Worm (Caenorhabditis elegans) whole organism, L3 larva: ENCODE measurements around the gene srlf-15.

Experiments
- ZK546.5 ChIP-seq: sonication (generic microtip); optimal IDR thresholded peaks from 2 replicates; lab custom pipeline; 2017; ENCODE audit warnings: missing biosample characterization, missing genetic modification characterization
- aly-2 ChIP-seq: fragments of 150-350 bp; optimal IDR thresholded peaks from 2 replicates; lab custom pipeline; 2014; ENCODE audit warnings: missing biosample characterization, missing genetic modification characterization
- ama-1 ChIP-seq: fragments of 150-350 bp; optimal IDR thresholded peaks from 2 replicates; lab custom pipeline; 2018
- ceh-16 ChIP-seq: sonication (generic microtip); optimal IDR thresholded peaks from 2 replicates; lab custom pipeline; 2017; ENCODE audit warnings: missing biosample characterization, missing genetic modification characterization
- ceh-28 ChIP-seq: fragments of 150-350 bp; optimal IDR thresholded peaks from 2 replicates; lab custom pipeline; 2014; ENCODE audit warnings: missing biosample characterization, missing genetic modification reagents, missing genetic modification characterization
- ceh-82 ChIP-seq: fragments of 150-350 bp; optimal IDR thresholded peaks from 2 replicates; lab custom pipeline; 2014; ENCODE audit warnings: missing biosample characterization, missing genetic modification characterization
- daf-12 ChIP-seq: fragments of 150-350 bp; optimal IDR thresholded peaks from 2 replicates; lab custom pipeline; 2014; ENCODE audit warnings: missing biosample characterization, missing genetic modification reagents, missing genetic modification characterization
- egl-27 ChIP-seq: sonication (generic microtip); optimal IDR thresholded peaks from 4 replicates; lab custom pipeline; 2017; ENCODE audit warnings: missing biosample characterization, missing genetic modification reagents, missing genetic modification characterization
- egl-5 ChIP-seq: fragments of 150-350 bp; optimal IDR thresholded peaks from 2 replicates; lab custom pipeline; 2017; ENCODE audit warnings: missing biosample characterization, missing genetic modification reagents, missing genetic modification characterization, inconsistent platforms
- elt-1 ChIP-seq: fragments of 150-350 bp; optimal IDR thresholded peaks from 2 replicates; lab custom pipeline; 2014; ENCODE audit warnings: missing biosample characterization, missing genetic modification characterization
- elt-3 ChIP-seq, 3 experiments: fragments of 150-350 bp in 1 of 3; sonication (generic microtip) in 2 of 3; optimal IDR thresholded peaks; 2 replicates in 2 of 3; 4 replicates in 1 of 3; lab custom pipeline; 2014 to 2017; ENCODE audit warnings: missing biosample characterization in 3 of 3, missing genetic modification characterization in 3 of 3
- fkh-10 ChIP-seq: sonication (generic microtip); optimal IDR thresholded peaks from 2 replicates; lab custom pipeline; 2017; ENCODE audit warnings: missing biosample characterization, missing genetic modification reagents, missing genetic modification characterization
- fkh-2 ChIP-seq: fragments of 150-350 bp; optimal IDR thresholded peaks from 2 replicates; lab custom pipeline; 2014; ENCODE audit warnings: missing biosample characterization, missing genetic modification reagents, missing genetic modification characterization
- hmg-11 ChIP-seq: sonication (generic microtip); optimal IDR thresholded peaks from 2 replicates; lab custom pipeline; 2016; ENCODE audit warnings: missing genetic modification characterization, missing compliant biosample characterization
- lin-15B ChIP-seq: fragments of 150-350 bp; optimal IDR thresholded peaks from 2 replicates; lab custom pipeline; 2014; ENCODE audit warnings: missing biosample characterization, missing genetic modification characterization
- lin-39 ChIP-seq: fragments of 150-350 bp; optimal IDR thresholded peaks from 2 replicates; lab custom pipeline; 2018; ENCODE audit warnings: missing biosample characterization, missing genetic modification reagents, missing genetic modification characterization
- lsy-12 ChIP-seq: sonication (generic microtip); optimal IDR thresholded peaks from 2 replicates; lab custom pipeline; 2016; ENCODE audit warnings: mild to moderate bottlenecking, missing genetic modification characterization, missing compliant biosample characterization
- mdl-1 ChIP-seq: fragments of 150-350 bp; optimal IDR thresholded peaks from 2 replicates; lab custom pipeline; 2014; ENCODE audit warnings: missing biosample characterization, missing genetic modification characterization
- nfya-1 ChIP-seq: sonication (generic microtip); optimal IDR thresholded peaks from 2 replicates; lab custom pipeline; 2017; ENCODE audit warnings: missing genetic modification characterization, mild to moderate bottlenecking, missing compliant biosample characterization, antibody characterized with exemption, moderate library complexity; ENCODE audit not compliant: insufficient read depth
- nhr-12 ChIP-seq: fragments of 150-350 bp; optimal IDR thresholded peaks from 2 replicates; lab custom pipeline; 2014; ENCODE audit warnings: missing biosample characterization, missing genetic modification characterization
- nhr-23 ChIP-seq: fragments of 150-350 bp; optimal IDR thresholded peaks from 2 replicates; lab custom pipeline; 2014; ENCODE audit warnings: missing biosample characterization, missing genetic modification reagents, missing genetic modification characterization
- nhr-43 ChIP-seq: sonication (generic microtip); optimal IDR thresholded peaks from 2 replicates; lab custom pipeline; 2016; ENCODE audit warnings: mild to moderate bottlenecking, missing genetic modification characterization, missing compliant biosample characterization; ENCODE audit not compliant: poor library complexity, severe bottlenecking
- nhr-67 ChIP-seq: fragments of 150-350 bp; optimal IDR thresholded peaks from 2 replicates; lab custom pipeline; 2014; ENCODE audit warnings: missing biosample characterization, missing genetic modification characterization
- nhr-77 ChIP-seq: fragments of 150-350 bp; optimal IDR thresholded peaks from 2 replicates; lab custom pipeline; 2014; ENCODE audit warnings: missing biosample characterization, missing genetic modification characterization
- pha-4 ChIP-seq: fragments of 150-350 bp; optimal IDR thresholded peaks from 2 replicates; lab custom pipeline; 2014; ENCODE audit warnings: missing biosample characterization, missing genetic modification reagents, missing genetic modification characterization
- sea-2 ChIP-seq: fragments of 150-350 bp; sonication (generic microtip); optimal IDR thresholded peaks from 4 replicates; lab custom pipeline; 2014; ENCODE audit warnings: missing biosample characterization, missing genetic modification reagents, missing genetic modification characterization
- unc-62 ChIP-seq: fragments of 150-350 bp; sonication (generic microtip); optimal IDR thresholded peaks from 4 replicates; lab custom pipeline; 2014; ENCODE audit warnings: missing biosample characterization, missing genetic modification reagents, missing genetic modification characterization
- zag-1 ChIP-seq: fragments of 150-350 bp; optimal IDR thresholded peaks from 2 replicates; lab custom pipeline; 2014; ENCODE audit warnings: missing biosample characterization, missing genetic modification characterization
- ztf-4 ChIP-seq: fragments of 150-350 bp; optimal IDR thresholded peaks from 2 replicates; lab custom pipeline; 2014; ENCODE audit warnings: missing biosample characterization, missing genetic modification characterization

Gene srlf-15

DNA sequence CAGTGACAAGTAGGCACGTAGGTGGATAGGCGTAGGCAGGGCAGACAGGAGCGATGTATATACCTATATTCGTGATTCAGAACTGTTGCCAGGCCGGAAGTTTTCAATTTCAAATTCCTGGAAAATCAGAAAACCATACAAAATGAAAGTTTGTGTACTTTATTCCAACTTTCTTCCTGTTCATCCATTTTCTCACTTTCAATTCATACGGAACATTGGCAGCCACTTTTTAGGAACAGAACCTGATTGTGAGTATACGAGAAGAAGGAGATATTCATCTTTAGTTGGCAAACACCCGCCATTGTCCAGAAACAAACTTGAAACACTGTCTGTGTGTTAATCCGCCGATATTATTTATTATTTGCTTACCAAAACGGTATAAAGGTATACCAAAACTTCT is at the start of gene srlf-15:
Gene srlf-15, plus strand, starts transcription at position 301 of the 400 bp plus-strand sequence.
- TF ChIP-seq egl-27 (tag; lab: Kevin White, UChicago) = no peak
- TF ChIP-seq pha-4 (tag; lab: Kevin White, UChicago) = no peak
- TF ChIP-seq nfya-1 (tag; lab: Kevin White, UChicago) = no peak
- no peak for TF ChIP-seq nhr-77 (tag; lab: Kevin White, UChicago)
- no peak for TF ChIP-seq ceh-28 (tag; lab: Kevin White, UChicago)
- TF ChIP-seq hmg-11 (tag; lab: Kevin White, UChicago) = no peak
- no peak for TF ChIP-seq lsy-12 (tag; lab: Kevin White, UChicago)
- TF ChIP-seq lin-39 (tag; lab: Kevin White, UChicago) = no peak
- no peak for TF ChIP-seq daf-12
- no peak for TF ChIP-seq elt-3 (tag; optimal IDR thresholded peaks at IDR 0.05; lab: Kevin White, UChicago)
- TF ChIP-seq unc-62 (GFP tag; lab: Kevin White, UChicago) = no peak
- no peak for TF ChIP-seq fkh-10 (GFP tag; lab: Kevin White, UChicago)
- no peak for TF ChIP-seq zag-1 (tag; lab: Kevin White, UChicago)
- TF ChIP-seq egl-5 (tag; lab: Kevin White, UChicago) = no peak

- TF ChIP-seq sea-2 (GFP tag; lab: Kevin White, UChicago) (no peak), ceh-16 (tag; lab: Kevin White, UChicago) (no peak), lin-39 (tag; lab: Kevin White, UChicago) (peak; percentile 56), ceh-82 (no peak)
- TF ChIP-seq, all 47 proteins: peak for 1
These were observed 49.3 kb upstream of the srlf-15 start for ce11 chrII:10986461-10987090.

- TF ChIP-seq mdl-1 (tag; lab: Kevin White, UChicago) (no peak), pha-4 (tag; lab: Kevin White, UChicago) (peak; percentile 16), ceh-82 (no peak), ceh-16 (tag; lab: Kevin White, UChicago) (no peak), lin-39 (tag; lab: Kevin White, UChicago) (no peak), nhr-12 (tag; lab: Kevin White, UChicago) (no peak), lin-15B (tag; lab: Kevin White, UChicago) (no peak), aly-2 (tag; lab: Kevin White, UChicago) (no peak)
These were observed 47.3 kb upstream of the srlf-15 start for ce11 chrII:10988575-10988974.

ce11 chrII:10989180-10989579 is 46.7 kb upstream of the srlf-15 start:
- TF ChIP-seq egl-5 (tag; lab: Kevin White, UChicago) (peak; percentile 37), nhr-23 (no peak)

ce11 chrII:10990592-10990991 is 45.3 kb upstream of the srlf-15 start:
- TF ChIP-seq lin-39 (tag; lab: Kevin White, UChicago) = peak; percentile 71
- TF ChIP-seq fkh-2 (tag; lab: Kevin White, UChicago) = no peak
- TF ChIP-seq lin-15B (tag; lab: Kevin White, UChicago) = no peak
- TF ChIP-seq hmg-11 (tag; lab: Kevin White, UChicago) = no peak

DNA sequence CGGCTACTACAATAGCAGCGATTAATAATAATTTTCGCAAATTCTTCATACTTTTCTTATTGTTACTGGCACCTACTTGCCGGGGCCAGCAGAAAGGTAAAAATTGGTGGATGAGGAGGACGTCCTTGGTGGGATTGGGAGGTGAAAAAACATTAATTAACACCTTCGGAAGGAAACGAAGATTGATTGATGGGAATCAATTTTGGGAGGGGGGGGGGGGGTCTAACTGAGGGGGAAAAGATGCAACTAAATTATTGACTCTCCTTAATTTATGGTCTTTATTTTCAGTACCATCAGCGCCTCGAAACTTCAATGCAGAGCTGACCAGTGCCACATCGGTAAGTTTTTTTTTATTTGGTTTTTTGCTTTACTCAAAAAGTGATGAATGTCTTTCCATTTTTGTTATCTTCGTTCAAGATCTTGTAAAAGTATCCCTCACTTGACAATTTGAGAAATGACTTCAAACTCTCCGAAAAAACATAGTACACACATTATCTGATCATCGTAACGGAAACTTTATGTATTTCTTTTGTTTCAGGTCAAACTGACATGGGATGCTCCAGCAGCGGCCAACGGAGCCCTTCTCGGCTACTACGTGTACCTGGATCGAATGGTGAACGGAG is 42.2 kb upstream of the srlf-15 start:
- no peak for TF ChIP-seq fkh-10 (GFP tag; lab: Kevin White, UChicago)
- TF ChIP-seq ceh-28 (tag; lab: Kevin White, UChicago) = no peak
- peak; percentile 89 for TF ChIP-seq elt-1 (tag; lab: Kevin White, UChicago)
- TF ChIP-seq hmg-11 (tag; lab: Kevin White, UChicago) = no peak
- TF ChIP-seq nhr-67 (tag; lab: Kevin White, UChicago) = no peak
- TF ChIP-seq ama-1 (lab: Kevin White, UChicago) = no peak
- TF ChIP-seq ztf-4 (tag; lab: Kevin White, UChicago) = no peak

DNA sequence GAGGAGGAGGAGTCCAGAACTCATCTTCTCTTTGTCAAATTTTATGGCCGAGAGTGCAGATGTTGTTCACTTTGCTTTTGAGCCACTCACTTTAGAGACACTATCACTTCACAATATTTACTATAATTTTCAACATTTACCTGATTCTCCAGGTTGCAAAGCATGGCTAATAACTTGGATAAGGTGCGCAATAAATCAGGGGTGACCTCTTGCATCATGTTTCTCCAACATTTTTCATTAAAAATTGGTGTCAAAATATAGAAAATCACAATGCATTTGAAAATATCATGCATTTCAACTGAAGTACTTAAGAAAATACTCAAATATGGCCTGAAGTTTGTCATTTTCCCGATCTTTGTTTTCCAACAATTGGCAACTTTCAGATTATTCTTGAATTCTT is 40.3 kb upstream of the srlf-15 start:
- TF ChIP-seq ZK546.5 (tag; lab: Kevin White, UChicago) (no peak), egl-5 (tag; lab: Kevin White, UChicago) (no peak), nhr-43 (tag; lab: Kevin White, UChicago) (no peak), unc-62 (GFP tag; lab: Kevin White, UChicago) (no peak), nhr-23 (no peak), zag-1 (tag; lab: Kevin White, UChicago) (no peak)
